In genomic region chrIV:11406127-11406526, ce11 we compare ENCODE assay signal across 3 worm cellular contexts.
A peak's percentile ranks its signal among the peaks of the same experiment; 100 is the strongest.
TF ChIP-seq lines count a peak whose summit lies in the region.
"Not testable (repeated sequence)": the region's sequence is repeated elsewhere in the genome, so short reads cannot be mapped to it uniquely, and the experiment has no call there.

No protein-coding gene starts in this region.

TF ChIP-seq in whole organism, L4 larva, 104 proteins besides CTCF, POLR2A, EP300 and RAD21:
- TF ChIP-seq arid-1 (GFP tag; conservative IDR thresholded peaks at IDR 0.05; lab: Robert Waterston, UW): 0 out of 2 replicates have a peak, but pooled peaks have one; percentile 17
- TF ChIP-seq dmd-8 (GFP tag; IDR thresholded peaks at IDR 0.05; lab: Robert Waterston, UW): 0 out of 2 replicates have a peak, but pooled peaks have one; percentile 7
- peak; percentile 33; the same call in 1 of the 2 replicates for TF ChIP-seq lin-38 (GFP tag; IDR thresholded peaks at IDR 0.05; lab: Robert Waterston, UW)
- peak; percentile 50; the same call in 1 of the 2 replicates for TF ChIP-seq snpc-1.2 (GFP tag; IDR thresholded peaks at IDR 0.05; lab: Robert Waterston, UW)

TF ChIP-seq in whole organism, early embryonic, 17 proteins besides CTCF, POLR2A, EP300 and RAD21:
- TF ChIP-seq ama-1 (optimal IDR thresholded peaks at IDR 0.05; lab: Kevin White, UChicago) (peak; percentile 83), aly-1 (tag; optimal IDR thresholded peaks at IDR 0.05; lab: Kevin White, UChicago) (peak; percentile 81)

TF ChIP-seq in whole organism, young adult, 124 proteins besides CTCF, POLR2A, EP300 and RAD21:
- peak; percentile 39; the same call in 1 of the 2 replicates for TF ChIP-seq F39B2.1 (GFP tag; IDR thresholded peaks at IDR 0.05; lab: Robert Waterston, UW)
- TF ChIP-seq snpc-4 (GFP tag; optimal IDR thresholded peaks at IDR 0.05; lab: Kevin White, UChicago); ama-1 (optimal IDR thresholded peaks at IDR 0.05; lab: Kevin White, UChicago); cebp-1 (GFP tag; IDR thresholded peaks at IDR 0.05; lab: Robert Waterston, UW): not testable (repeated sequence)
- peak in 1 of 4 experiments; percentile 6 for TF ChIP-seq snpc-4 (tag; optimal IDR thresholded peaks at IDR 0.05; lab: Kevin White, UChicago)
- peak in 1 of 2 experiments; percentile 36 for TF ChIP-seq ama-1 (GFP tag; optimal IDR thresholded peaks at IDR 0.05; lab: Kevin White, UChicago)
- 0 out of 2 replicates have a peak, but pooled peaks have one; percentile 17 for TF ChIP-seq pbrm-1 (GFP tag; IDR thresholded peaks at IDR 0.05; lab: Robert Waterston, UW)
- peak; percentile 14; the same call in 1 of the 2 replicates for TF ChIP-seq madf-8 (GFP tag; conservative IDR thresholded peaks at IDR 0.05; lab: Robert Waterston, UW)
- peak; percentile 22 for TF ChIP-seq lin-54 (GFP tag; optimal IDR thresholded peaks at IDR 0.05; lab: Kevin White, UChicago)
- TF ChIP-seq ekl-4 (GFP tag; IDR thresholded peaks at IDR 0.05; lab: Robert Waterston, UW): peak; percentile 68
- peak; percentile 39 for TF ChIP-seq F33H1.4 (GFP tag; IDR thresholded peaks at IDR 0.05; lab: Robert Waterston, UW)
- TF ChIP-seq attf-6 (GFP tag; IDR thresholded peaks at IDR 0.05; lab: Robert Waterston, UW): peak; percentile 64
- TF ChIP-seq hsf-1 (GFP tag; IDR thresholded peaks at IDR 0.05; lab: Robert Waterston, UW): peak; percentile 12; the same call in 1 of the 2 replicates
- 0 out of 2 replicates have a peak, but pooled peaks have one; percentile 70 for TF ChIP-seq ceh-58 (GFP tag; IDR thresholded peaks at IDR 0.05; lab: Robert Waterston, UW)
- TF ChIP-seq lin-26 (GFP tag; IDR thresholded peaks at IDR 0.05; lab: Robert Waterston, UW): peak; percentile 60
- TF ChIP-seq cebp-1 (tag; optimal IDR thresholded peaks at IDR 0.05; lab: Kevin White, UChicago): peak; percentile 5
- TF ChIP-seq Y79H2A.3 (GFP tag; conservative IDR thresholded peaks at IDR 0.05; lab: Robert Waterston, UW): 0 out of 2 replicates have a peak, but pooled peaks have one; percentile 18
- peak; percentile 64; the same call in 1 of the 2 replicates for TF ChIP-seq Y95B8A.8 (GFP tag; IDR thresholded peaks at IDR 0.05; lab: Robert Waterston, UW)
- TF ChIP-seq B0336.3 (GFP tag; IDR thresholded peaks at IDR 0.05; lab: Robert Waterston, UW): 0 out of 2 replicates have a peak, but pooled peaks have one; percentile 12
- peak; percentile 26 for TF ChIP-seq D2030.7 (GFP tag; IDR thresholded peaks at IDR 0.05; lab: Robert Waterston, UW)
- 0 out of 2 replicates have a peak, but pooled peaks have one; percentile 53 for TF ChIP-seq Y53G8AR.9 (GFP tag; conservative IDR thresholded peaks at IDR 0.05; lab: Robert Waterston, UW)
- TF ChIP-seq hrde-1 (tag; optimal IDR thresholded peaks at IDR 0.05; lab: Kevin White, UChicago; ENCODE audit: borderline replicate concordance): peak; percentile 34
- TF ChIP-seq madf-6 (GFP tag; IDR thresholded peaks at IDR 0.05; lab: Robert Waterston, UW): peak; percentile 61
TF ChIP-seq in whole organism, young adult: peak in this region for 20; not testable (repeated sequence) for 104.
